Fruit fly (Drosophila melanogaster): ENCODE measurements around the gene Wdr82.
A peak's percentile ranks its signal among the peaks of the same experiment; 100 is the strongest.

Wdr82 gene

dm6 chr2L:8382646-8383045 lies 8.4 kb downstream of the Wdr82 start, which contains the start of the genes CG13392 and Rcd4 (continued):
- TF ChIP-seq Max (GFP tag; optimal IDR thresholded peaks at IDR 0.05) (peak; percentile 6), CG2116 (GFP tag; optimal IDR thresholded peaks at IDR 0.05) (peak; percentile 97), Tbp (GFP tag; optimal IDR thresholded peaks at IDR 0.05) (no peak), CG7786 (GFP tag; optimal IDR thresholded peaks at IDR 0.05) (peak; percentile 88), CG4282 (GFP tag; optimal IDR thresholded peaks at IDR 0.05) (peak; percentile 79), CG14050 (GFP tag; IDR thresholded peaks at IDR 0.05) (peak; percentile 14; the same call in 1 of the 3 replicates), Awh (GFP tag; IDR thresholded peaks at IDR 0.05) (no peak), CG8944 (GFP tag; optimal IDR thresholded peaks at IDR 0.05) (peak; percentile 56), kah (GFP tag; optimal IDR thresholded peaks at IDR 0.05) (peak; percentile 33), CG6654 (GFP tag; optimal IDR thresholded peaks at IDR 0.05) (peak; percentile 1), CG4820 (GFP tag; optimal IDR thresholded peaks at IDR 0.05) (peak; percentile 46), CG11560 (tag; IDR thresholded peaks at IDR 0.05) (no peak), crc (GFP tag; optimal IDR thresholded peaks at IDR 0.05) (peak; percentile 69), CG10274 (GFP tag; optimal IDR thresholded peaks at IDR 0.05) (no peak), CG12104 (GFP tag; optimal IDR thresholded peaks at IDR 0.05) (no peak), pzg (GFP tag; optimal IDR thresholded peaks at IDR 0.05) (peak; percentile 87), caup (GFP tag; optimal IDR thresholded peaks at IDR 0.05; ENCODE audit: severe bottlenecking) (peak; percentile 78), z (GFP tag; IDR thresholded peaks at IDR 0.05) (no peak), CrebB (tag; optimal IDR thresholded peaks at IDR 0.05) (peak; percentile 50), CG10543 (GFP tag; optimal IDR thresholded peaks at IDR 0.05) (peak; percentile 61), cad (GFP tag; optimal IDR thresholded peaks at IDR 0.05) (no peak), Dad (GFP tag; optimal IDR thresholded peaks at IDR 0.05) (peak; percentile 76), sim (GFP tag; IDR thresholded peaks at IDR 0.05) (no peak), Stat92E (GFP tag; optimal IDR thresholded peaks at IDR 0.05) (peak in 1 of 3 experiments; percentile 61), CG15601 (tag; optimal IDR thresholded peaks at IDR 0.05) (peak; percentile 14), sd (tag; optimal IDR thresholded peaks at IDR 0.05) (peak; percentile 77), CG10979 (tag; optimal IDR thresholded peaks at IDR 0.05) (peak; percentile 39), Mrtf (GFP tag; IDR thresholded peaks at IDR 0.05) (0 out of 3 replicates have a peak, but pooled peaks have one; percentile 34), CG17829 (tag; optimal IDR thresholded peaks at IDR 0.05) (peak; percentile 70), vvl (GFP tag; IDR thresholded peaks at IDR 0.05) (peak; percentile 87), CG7928 (GFP tag; optimal IDR thresholded peaks at IDR 0.05) (peak; percentile 25), CoRest (tag; optimal IDR thresholded peaks at IDR 0.05) (peak; percentile 55), CG16863 (GFP tag; optimal IDR thresholded peaks at IDR 0.05) (peak; percentile 66), Camta (GFP tag; optimal IDR thresholded peaks at IDR 0.05) (peak; percentile 59), CG7745 (tag; optimal IDR thresholded peaks at IDR 0.05) (no peak), crol (GFP tag; IDR thresholded peaks at IDR 0.05) (no peak), CG11695 (GFP tag; IDR thresholded peaks at IDR 0.05) (no peak; the same call in 2 of the 3 replicates), fd96Cb (tag; optimal IDR thresholded peaks at IDR 0.05) (no peak), CG18476 (GFP tag; optimal IDR thresholded peaks at IDR 0.05) (peak; percentile 28), CG12219 (GFP tag; optimal IDR thresholded peaks at IDR 0.05) (peak; percentile 42), gt (GFP tag; IDR thresholded peaks at IDR 0.05) (no peak), sima (GFP tag; optimal IDR thresholded peaks at IDR 0.05) (no peak), gcm (GFP tag; optimal IDR thresholded peaks at IDR 0.05) (no peak), tio (GFP tag; optimal IDR thresholded peaks at IDR 0.05) (no peak), ATbp (GFP tag; optimal IDR thresholded peaks at IDR 0.05) (no peak), CG9215 (GFP tag; IDR thresholded peaks at IDR 0.05) (peak; percentile 44; the same call in 1 of the 2 replicates), ro (GFP tag; IDR thresholded peaks at IDR 0.05) (no peak), TFAM (GFP tag; optimal IDR thresholded peaks at IDR 0.05) (no peak), pros (GFP tag; optimal IDR thresholded peaks at IDR 0.05) (no peak), nom (GFP tag; optimal IDR thresholded peaks at IDR 0.05) (peak; percentile 52), BtbVII (GFP tag; optimal IDR thresholded peaks at IDR 0.05) (no peak)

Data from whole organism, embryonic.